Fruit fly (Drosophila melanogaster): Measurements from ENCODE around the gene abo.

- TF ChIP-seq psq (optimal IDR thresholded peaks at IDR 0.05), result no peak
- TF ChIP-seq ttk (optimal IDR thresholded peaks at IDR 0.05), result no peak
Observed at dm6 chr2L:11001376-11002122, 26.5 kb upstream of the abo start, which contains the start of the genes aub and lectin-33A.
